Worm (Caenorhabditis elegans) whole organism, L1 larva: ENCODE data around the gene ZK1290.10.
A peak's percentile ranks its signal among the peaks of the same experiment; 100 is the strongest.

ENCODE experiments used
- C04F5.9 ChIP-seq: sonication (generic microtip); optimal IDR thresholded peaks from 2 replicates; lab custom pipeline; 2016; ENCODE audit warnings: missing genetic modification characterization, missing compliant biosample characterization
- ceh-8 ChIP-seq: fragments of 200-800 bp; sonication (Bioruptor generic); optimal IDR thresholded peaks from 2 replicates; lab custom pipeline; 2018; ENCODE audit warnings: mild to moderate bottlenecking, missing genetic modification characterization, moderate library complexity, missing compliant biosample characterization
- ceh-82 ChIP-seq, 3 experiments: fragments of 150-350 bp in 1 of 3; sonication (generic microtip) in 2 of 3; optimal IDR thresholded peaks; 2 replicates each; lab custom pipeline; 2014 to 2017; ENCODE audit warnings: missing biosample characterization in 3 of 3, missing genetic modification characterization in 3 of 3
- dpl-1 ChIP-seq, 3 experiments: fragments of 150-350 bp in 2 of 3; sonication (generic microtip) in 1 of 3; optimal IDR thresholded peaks; 2 replicates each; lab custom pipeline; 2014 to 2017; ENCODE audit warnings: missing biosample characterization in 3 of 3, missing genetic modification characterization in 3 of 3, missing genetic modification reagents in 3 of 3
- efl-1 ChIP-seq, 4 experiments: fragments of 150-350 bp; optimal IDR thresholded peaks in 3 of 4; peaks in 1 of 4; 1 replicate in 1 of 4; 2 replicates in 3 of 4; lab custom pipeline; 2014; ENCODE audit warnings: missing biosample characterization in 2 of 4, missing genetic modification characterization in 2 of 4, missing genetic modification reagents in 2 of 4
- egl-13 ChIP-seq: sonication (generic microtip); optimal IDR thresholded peaks from 2 replicates; lab custom pipeline; 2016; ENCODE audit warnings: missing genotype, missing genetic modification reagents, missing genetic modification characterization, missing compliant biosample characterization
- elt-3 ChIP-seq, 6 experiments: fragments of 150-350 bp in 1 of 6; sonication (generic microtip); optimal IDR thresholded peaks; 2 replicates each; lab custom pipeline; 2017 to 2018; ENCODE audit warnings: missing biosample characterization in 6 of 6, missing genetic modification characterization in 6 of 6, inconsistent platforms in 1 of 6
- fkh-10 ChIP-seq: sonication (generic microtip); optimal IDR thresholded peaks from 2 replicates; lab custom pipeline; 2017; ENCODE audit warnings: missing biosample characterization, missing genetic modification reagents, missing genetic modification characterization
- fkh-4 ChIP-seq: sonication (generic microtip); optimal IDR thresholded peaks from 2 replicates; lab custom pipeline; 2016; ENCODE audit warnings: missing compliant biosample characterization, missing genetic modification characterization, borderline replicate concordance
- fkh-8 ChIP-seq: sonication (generic microtip); optimal IDR thresholded peaks from 2 replicates; lab custom pipeline; 2016; ENCODE audit warnings: mild to moderate bottlenecking, missing genetic modification characterization, missing compliant biosample characterization
- irx-1 ChIP-seq: sonication (generic microtip); optimal IDR thresholded peaks from 2 replicates; lab custom pipeline; 2016; ENCODE audit warnings: missing genetic modification characterization, missing compliant biosample characterization
- isw-1 ChIP-seq: fragments of 200-800 bp; sonication (Bioruptor generic); IDR thresholded peaks from 2 replicates; pipeline ENCODE4 v1.3.6; 2022; ENCODE audit warnings: missing genetic modification characterization, missing compliant biosample characterization
- lin-13 ChIP-seq: fragments of 150-350 bp; optimal IDR thresholded peaks from 2 replicates; lab custom pipeline; 2014; ENCODE audit warnings: missing biosample characterization, missing genetic modification reagents, missing genetic modification characterization
- lin-14 ChIP-seq: fragments of 200-800 bp; sonication (Bioruptor generic); optimal IDR thresholded peaks from 2 replicates; lab custom pipeline; 2018; ENCODE audit warnings: mild to moderate bottlenecking, missing genetic modification characterization, moderate library complexity, missing compliant biosample characterization
- lin-35 ChIP-seq, 2 experiments: fragments of 150-350 bp; optimal IDR thresholded peaks; 2 replicates each; lab custom pipeline; 2014; ENCODE audit warnings: missing biosample characterization in 2 of 2, missing genetic modification characterization in 2 of 2, missing genetic modification reagents in 2 of 2
- lsy-2 ChIP-seq, 2 experiments: fragments of 150-350 bp; optimal IDR thresholded peaks; 2 replicates each; lab custom pipeline; 2014; ENCODE audit warnings: missing biosample characterization in 2 of 2, missing genetic modification characterization in 2 of 2
- mep-1 ChIP-seq: fragments of 150-350 bp; optimal IDR thresholded peaks from 2 replicates; lab custom pipeline; 2014; ENCODE audit warnings: missing biosample characterization, missing genetic modification characterization
- nhr-11 ChIP-seq: fragments of 150-350 bp; optimal IDR thresholded peaks from 2 replicates; lab custom pipeline; 2014; ENCODE audit warnings: missing biosample characterization, missing genetic modification characterization
- nhr-20 ChIP-seq: sonication (generic microtip); optimal IDR thresholded peaks from 2 replicates; lab custom pipeline; 2016; ENCODE audit warnings: mild to moderate bottlenecking, missing genetic modification characterization, missing compliant biosample characterization
- nhr-47 ChIP-seq: sonication (generic microtip); optimal IDR thresholded peaks from 2 replicates; lab custom pipeline; 2016; ENCODE audit warnings: mild to moderate bottlenecking, missing genetic modification characterization, moderate library complexity, missing compliant biosample characterization
- nhr-71 ChIP-seq: sonication (generic microtip); optimal IDR thresholded peaks from 2 replicates; lab custom pipeline; 2016; ENCODE audit warnings: mild to moderate bottlenecking, missing genetic modification characterization, moderate library complexity, missing compliant biosample characterization
- nhr-85 ChIP-seq: sonication (generic microtip); peaks from one replicate; lab custom pipeline; 2016; ENCODE audit warnings: missing genetic modification characterization, inconsistent platforms, missing compliant biosample characterization
- pax-3 ChIP-seq: fragments of 200-800 bp; sonication (Bioruptor generic); optimal IDR thresholded peaks from 2 replicates; lab custom pipeline; 2018; ENCODE audit warnings: mild to moderate bottlenecking, missing genetic modification characterization, moderate library complexity, missing compliant biosample characterization
- pqm-1 ChIP-seq: sonication (generic microtip); optimal IDR thresholded peaks from 3 replicates; lab custom pipeline; 2017; ENCODE audit warnings: missing biosample characterization, missing genetic modification characterization
- snu-23 ChIP-seq: sonication (generic microtip); optimal IDR thresholded peaks from 2 replicates; lab custom pipeline; 2016; ENCODE audit warnings: missing genetic modification characterization, missing compliant biosample characterization
- sptf-1 ChIP-seq: fragments of 150-350 bp; optimal IDR thresholded peaks from 2 replicates; lab custom pipeline; 2014; ENCODE audit warnings: missing biosample characterization, missing genetic modification characterization
- swsn-7 ChIP-seq: sonication (generic microtip); optimal IDR thresholded peaks from 2 replicates; lab custom pipeline; 2016; ENCODE audit warnings: missing genetic modification characterization, missing compliant biosample characterization
- tbx-2 ChIP-seq: sonication (generic microtip); optimal IDR thresholded peaks from 2 replicates; lab custom pipeline; 2016; ENCODE audit warnings: missing genetic modification characterization, missing compliant biosample characterization
- unc-130 ChIP-seq: fragments of 150-350 bp; optimal IDR thresholded peaks from 2 replicates; lab custom pipeline; 2017; ENCODE audit warnings: missing biosample characterization, missing genetic modification characterization, inconsistent platforms
- unc-30 ChIP-seq: sonication (generic microtip); optimal IDR thresholded peaks from 2 replicates; lab custom pipeline; 2017; ENCODE audit warnings: missing biosample characterization, missing genetic modification characterization
- unc-86 ChIP-seq: sonication (generic microtip); optimal IDR thresholded peaks from 2 replicates; lab custom pipeline; 2016; ENCODE audit warnings: missing genetic modification characterization, missing compliant biosample characterization
- unc-98 ChIP-seq: fragments of 200-800 bp; sonication (Bioruptor generic); IDR thresholded peaks from 2 replicates; pipeline ENCODE4 v1.3.6; 2022; ENCODE audit warnings: missing genetic modification characterization, missing compliant biosample characterization
- xbp-1 ChIP-seq: sonication (generic microtip); optimal IDR thresholded peaks from 2 replicates; lab custom pipeline; 2016; ENCODE audit warnings: missing genetic modification characterization, missing compliant biosample characterization
- zip-4 ChIP-seq: fragments of 200-800 bp; sonication (Bioruptor generic); optimal IDR thresholded peaks from 2 replicates; lab custom pipeline; 2018; ENCODE audit warnings: mild to moderate bottlenecking, missing genetic modification characterization, moderate library complexity, missing compliant biosample characterization
- ztf-4 ChIP-seq: fragments of 150-350 bp; optimal IDR thresholded peaks from 2 replicates; lab custom pipeline; 2014; ENCODE audit warnings: missing biosample characterization, missing genetic modification characterization

ZK1290.10 gene

ce11 chrII:7593227-7593626, 39.5 kb upstream of the ZK1290.10 start:
- TF ChIP-seq swsn-7 (tag; lab: Kevin White, UChicago) (peak; percentile 52), lin-14 (GFP tag; lab: Kevin White, UChicago) (peak; percentile 93), fkh-10 (GFP tag; lab: Kevin White, UChicago) (peak; percentile 76), irx-1 (tag; lab: Kevin White, UChicago) (no peak), isw-1 (GFP tag; lab: Robert Waterston, UW) (peak; percentile 37), lin-35 (GFP tag; optimal IDR thresholded peaks at IDR 0.05; lab: Kevin White, UChicago) (peak in 1 of 2 experiments; percentile 46), egl-13 (tag; lab: Kevin White, UChicago) (peak; percentile 51), snu-23 (GFP tag; lab: Kevin White, UChicago) (peak; percentile 32), pax-3 (tag; lab: Kevin White, UChicago) (peak; percentile 13), fkh-8 (peak; percentile 84), nhr-11 (tag; lab: Kevin White, UChicago) (no peak), fkh-4 (tag; lab: Kevin White, UChicago) (no peak), nhr-71 (tag; lab: Kevin White, UChicago) (peak; percentile 63), elt-3 (tag; optimal IDR thresholded peaks at IDR 0.05; lab: Kevin White, UChicago) (no peak), unc-86 (tag; lab: Kevin White, UChicago) (peak; percentile 60), ceh-82 (tag; optimal IDR thresholded peaks at IDR 0.05; lab: Kevin White, UChicago) (peak in 2 of 3 experiments; percentile 40 to 46), nhr-47 (tag; lab: Kevin White, UChicago) (peak; percentile 67), tbx-2 (tag; lab: Kevin White, UChicago) (peak; percentile 49), lsy-2 (tag; optimal IDR thresholded peaks at IDR 0.05; lab: Kevin White, UChicago) (peak; percentile 3 to 23), xbp-1 (peak; percentile 22), sptf-1 (tag; lab: Kevin White, UChicago) (no peak)

- TF ChIP-seq ceh-8 (peak; percentile 73), snu-23 (GFP tag; lab: Kevin White, UChicago) (no peak), tbx-2 (tag; lab: Kevin White, UChicago) (peak; percentile 3), unc-98 (no peak), unc-86 (tag; lab: Kevin White, UChicago) (peak; percentile 28), lin-14 (GFP tag; lab: Kevin White, UChicago) (peak; percentile 71), lin-35 (GFP tag; optimal IDR thresholded peaks at IDR 0.05; lab: Kevin White, UChicago) (no peak), egl-13 (tag; lab: Kevin White, UChicago) (peak; percentile 21)
Measured at ce11 chrII:7588295-7588694, 34.6 kb upstream of the ZK1290.10 start.

ce11 chrII:7583555-7583954, 29.8 kb upstream of the ZK1290.10 start, which contains the start of gene mks-3:
mks-3 (minus strand) TSS chrII:7583655.
- TF ChIP-seq mep-1 (tag; lab: Kevin White, UChicago) (no peak), fkh-8 (peak; percentile 8)

ce11 chrII:7577412-7577811, 23.7 kb upstream of the ZK1290.10 start, which contains the start of gene F35D2.6:
F35D2.6 (plus strand) TSS chrII:7577712.
- TF ChIP-seq pqm-1 (tag; lab: Kevin White, UChicago) (no peak), nhr-85 (tag; lab: Kevin White, UChicago) (no peak), C04F5.9 (tag; lab: Kevin White, UChicago) (no peak), fkh-4 (tag; lab: Kevin White, UChicago) (no peak), swsn-7 (tag; lab: Kevin White, UChicago) (no peak)

ce11 chrII:7575614-7576013, 21.9 kb upstream of the ZK1290.10 start, which contains the start of gene F35D2.1:
F35D2.1 (plus strand) TSS chrII:7575914.
- no peak for TF ChIP-seq unc-130 (tag; lab: Kevin White, UChicago)
- TF ChIP-seq lin-13: no peak
- no peak for TF ChIP-seq unc-30
- TF ChIP-seq nhr-20 (tag; lab: Kevin White, UChicago): no peak
- TF ChIP-seq zip-4: no peak
- no peak for TF ChIP-seq ztf-4 (tag; lab: Kevin White, UChicago)
- no peak for TF ChIP-seq efl-1 (optimal IDR thresholded peaks at IDR 0.05; lab: Kevin White, UChicago)
- TF ChIP-seq efl-1 (GFP tag; optimal IDR thresholded peaks at IDR 0.05 in 1 of 2; lab: Kevin White, UChicago): no peak
- TF ChIP-seq dpl-1 (GFP tag; optimal IDR thresholded peaks at IDR 0.05; lab: Kevin White, UChicago): no peak
